Worm (Caenorhabditis elegans) whole organism, L1 larva: Measurements from ENCODE around the gene pifk-1.

Experiments
- C04F5.9 ChIP-seq: sonication (generic microtip); optimal IDR thresholded peaks from 2 replicates; lab custom pipeline; 2016; ENCODE audit warnings: missing genetic modification characterization, missing compliant biosample characterization
- aha-1 ChIP-seq: fragments of 150-350 bp; optimal IDR thresholded peaks from 2 replicates; lab custom pipeline; 2014; ENCODE audit warnings: missing biosample characterization, missing genetic modification characterization
- aly-2 ChIP-seq: fragments of 150-350 bp; optimal IDR thresholded peaks from 2 replicates; lab custom pipeline; 2014; ENCODE audit warnings: missing biosample characterization, missing genetic modification characterization
- blmp-1 ChIP-seq: fragments of 150-350 bp; optimal IDR thresholded peaks from 2 replicates; lab custom pipeline; 2014; ENCODE audit warnings: missing biosample characterization, missing genetic modification characterization
- ceh-63 ChIP-seq: fragments of 200-800 bp; sonication (Bioruptor generic); optimal IDR thresholded peaks from 2 replicates; lab custom pipeline; 2018; ENCODE audit warnings: mild to moderate bottlenecking, missing genetic modification characterization, missing compliant biosample characterization
- dpl-1 ChIP-seq, 3 experiments: fragments of 150-350 bp in 2 of 3; sonication (generic microtip) in 1 of 3; optimal IDR thresholded peaks; 2 replicates each; lab custom pipeline; 2014 to 2017; ENCODE audit warnings: missing biosample characterization in 3 of 3, missing genetic modification characterization in 3 of 3, missing genetic modification reagents in 3 of 3
- efl-1 ChIP-seq, 4 experiments: fragments of 150-350 bp; optimal IDR thresholded peaks in 3 of 4; peaks in 1 of 4; 1 replicate in 1 of 4; 2 replicates in 3 of 4; lab custom pipeline; 2014; ENCODE audit warnings: missing biosample characterization in 2 of 4, missing genetic modification characterization in 2 of 4, missing genetic modification reagents in 2 of 4
- egl-13 ChIP-seq: sonication (generic microtip); optimal IDR thresholded peaks from 2 replicates; lab custom pipeline; 2016; ENCODE audit warnings: missing genotype, missing genetic modification reagents, missing genetic modification characterization, missing compliant biosample characterization
- elt-3 ChIP-seq, 6 experiments: fragments of 150-350 bp in 1 of 6; sonication (generic microtip); optimal IDR thresholded peaks; 2 replicates each; lab custom pipeline; 2017 to 2018; ENCODE audit warnings: missing biosample characterization in 6 of 6, missing genetic modification characterization in 6 of 6, inconsistent platforms in 1 of 6
- ets-5 ChIP-seq: fragments of 200-800 bp; sonication (Bioruptor generic); IDR thresholded peaks from 2 replicates; pipeline ENCODE4 v1.3.6; 2022; ENCODE audit warnings: missing genetic modification characterization, missing compliant biosample characterization
- fkh-10 ChIP-seq: sonication (generic microtip); optimal IDR thresholded peaks from 2 replicates; lab custom pipeline; 2017; ENCODE audit warnings: missing biosample characterization, missing genetic modification reagents, missing genetic modification characterization
- fkh-4 ChIP-seq: sonication (generic microtip); optimal IDR thresholded peaks from 2 replicates; lab custom pipeline; 2016; ENCODE audit warnings: missing compliant biosample characterization, missing genetic modification characterization, borderline replicate concordance
- fos-1 ChIP-seq: fragments of 150-350 bp; optimal IDR thresholded peaks from 2 replicates; lab custom pipeline; 2014; ENCODE audit warnings: missing biosample characterization, missing genetic modification characterization
- grh-1 ChIP-seq: fragments of 200-800 bp; sonication (Bioruptor generic); IDR thresholded peaks from 2 replicates; pipeline ENCODE4 v1.3.6; 2022; ENCODE audit warnings: missing genetic modification reagents, missing genetic modification characterization, missing compliant biosample characterization
- hlh-17 ChIP-seq: fragments of 200-800 bp; sonication (Bioruptor generic); optimal IDR thresholded peaks from 2 replicates; lab custom pipeline; 2018; ENCODE audit warnings: missing genetic modification characterization, mild to moderate bottlenecking, missing compliant biosample characterization, moderate library complexity, borderline replicate concordance
- irx-1 ChIP-seq: sonication (generic microtip); optimal IDR thresholded peaks from 2 replicates; lab custom pipeline; 2016; ENCODE audit warnings: missing genetic modification characterization, missing compliant biosample characterization
- jun-1 ChIP-seq: fragments of 150-350 bp; optimal IDR thresholded peaks from 2 replicates; lab custom pipeline; 2014; ENCODE audit warnings: missing biosample characterization, missing genetic modification reagents, missing genetic modification characterization
- lin-13 ChIP-seq: fragments of 150-350 bp; optimal IDR thresholded peaks from 2 replicates; lab custom pipeline; 2014; ENCODE audit warnings: missing biosample characterization, missing genetic modification reagents, missing genetic modification characterization
- lin-14 ChIP-seq: fragments of 200-800 bp; sonication (Bioruptor generic); optimal IDR thresholded peaks from 2 replicates; lab custom pipeline; 2018; ENCODE audit warnings: mild to moderate bottlenecking, missing genetic modification characterization, moderate library complexity, missing compliant biosample characterization
- lin-15B ChIP-seq: fragments of 150-350 bp; sonication (generic microtip); optimal IDR thresholded peaks from 3 replicates; lab custom pipeline; 2014; ENCODE audit warnings: missing biosample characterization, missing genetic modification characterization
- lin-35 ChIP-seq, 2 experiments: fragments of 150-350 bp; optimal IDR thresholded peaks; 2 replicates each; lab custom pipeline; 2014; ENCODE audit warnings: missing biosample characterization in 2 of 2, missing genetic modification characterization in 2 of 2, missing genetic modification reagents in 2 of 2
- lsy-2 ChIP-seq, 2 experiments: fragments of 150-350 bp; optimal IDR thresholded peaks; 2 replicates each; lab custom pipeline; 2014; ENCODE audit warnings: missing biosample characterization in 2 of 2, missing genetic modification characterization in 2 of 2
- mef-2 ChIP-seq: fragments of 150-350 bp; optimal IDR thresholded peaks from 2 replicates; lab custom pipeline; 2014; ENCODE audit warnings: missing biosample characterization, missing genetic modification characterization
- nhr-237 ChIP-seq: fragments of 150-350 bp; optimal IDR thresholded peaks from 2 replicates; lab custom pipeline; 2014; ENCODE audit warnings: missing biosample characterization, missing genetic modification characterization
- nhr-71 ChIP-seq: sonication (generic microtip); optimal IDR thresholded peaks from 2 replicates; lab custom pipeline; 2016; ENCODE audit warnings: mild to moderate bottlenecking, missing genetic modification characterization, moderate library complexity, missing compliant biosample characterization
- rnt-1 ChIP-seq: sonication (generic microtip); optimal IDR thresholded peaks from 2 replicates; lab custom pipeline; 2016; ENCODE audit warnings: mild to moderate bottlenecking, missing genetic modification characterization, moderate library complexity, missing compliant biosample characterization
- skn-1 ChIP-seq: fragments of 150-350 bp; optimal IDR thresholded peaks from 2 replicates; lab custom pipeline; 2014; ENCODE audit warnings: missing biosample characterization, missing genetic modification characterization
- snu-23 ChIP-seq: sonication (generic microtip); optimal IDR thresholded peaks from 2 replicates; lab custom pipeline; 2016; ENCODE audit warnings: missing genetic modification characterization, missing compliant biosample characterization
- sox-4 ChIP-seq: sonication (generic microtip); optimal IDR thresholded peaks from 2 replicates; lab custom pipeline; 2016; ENCODE audit warnings: missing genetic modification characterization, missing compliant biosample characterization
- sptf-1 ChIP-seq: fragments of 150-350 bp; optimal IDR thresholded peaks from 2 replicates; lab custom pipeline; 2014; ENCODE audit warnings: missing biosample characterization, missing genetic modification characterization
- swsn-7 ChIP-seq: sonication (generic microtip); optimal IDR thresholded peaks from 2 replicates; lab custom pipeline; 2016; ENCODE audit warnings: missing genetic modification characterization, missing compliant biosample characterization
- tlp-1 ChIP-seq: fragments of 150-350 bp; optimal IDR thresholded peaks from 2 replicates; lab custom pipeline; 2014; ENCODE audit warnings: missing biosample characterization, missing genetic modification characterization
- unc-30 ChIP-seq: sonication (generic microtip); optimal IDR thresholded peaks from 2 replicates; lab custom pipeline; 2017; ENCODE audit warnings: missing biosample characterization, missing genetic modification characterization
- unc-62 ChIP-seq: fragments of 150-350 bp; optimal IDR thresholded peaks from 2 replicates; lab custom pipeline; 2014; ENCODE audit warnings: missing biosample characterization, missing genetic modification reagents, missing genetic modification characterization
- unc-86 ChIP-seq: sonication (generic microtip); optimal IDR thresholded peaks from 2 replicates; lab custom pipeline; 2016; ENCODE audit warnings: missing genetic modification characterization, missing compliant biosample characterization
- unc-98 ChIP-seq: fragments of 200-800 bp; sonication (Bioruptor generic); IDR thresholded peaks from 2 replicates; pipeline ENCODE4 v1.3.6; 2022; ENCODE audit warnings: missing genetic modification characterization, missing compliant biosample characterization
- vab-15 ChIP-seq: sonication (generic microtip); optimal IDR thresholded peaks from 2 replicates; lab custom pipeline; 2017; ENCODE audit warnings: missing genotype, mild to moderate bottlenecking, missing genetic modification characterization, missing compliant biosample characterization
- zag-1 ChIP-seq: fragments of 150-350 bp; optimal IDR thresholded peaks from 2 replicates; lab custom pipeline; 2014; ENCODE audit warnings: missing biosample characterization, missing genetic modification characterization

Gene pifk-1

DNA sequence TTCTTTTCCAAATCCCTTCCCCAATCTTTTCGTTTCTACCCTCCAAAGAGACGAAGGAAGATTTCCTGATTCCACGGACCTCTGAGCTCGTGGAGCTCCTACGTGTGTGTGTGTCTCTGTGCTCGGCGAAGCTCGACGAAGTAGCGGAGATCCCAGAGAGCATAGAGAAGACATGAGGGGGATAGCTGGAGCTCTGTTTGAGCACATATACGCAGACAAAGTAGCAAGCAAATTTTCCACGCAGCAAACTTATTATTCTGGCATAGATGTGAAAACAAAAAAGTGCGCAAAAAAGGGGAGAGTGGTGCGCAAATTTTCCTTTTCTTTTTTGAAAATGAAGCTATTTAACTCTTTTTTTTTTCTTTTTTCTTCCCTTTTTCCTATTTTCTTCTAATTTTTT lies 8.6 kb upstream of the pifk-1 start (continued):
- peak; percentile 37 for TF ChIP-seq unc-86
- no peak for TF ChIP-seq elt-3 (tag; optimal IDR thresholded peaks at IDR 0.05; lab: Kevin White, UChicago)
- TF ChIP-seq fkh-10 (GFP tag; lab: Kevin White, UChicago), result peak; percentile 65
- no peak for TF ChIP-seq nhr-237
- TF ChIP-seq lin-14 (GFP tag; lab: Kevin White, UChicago), result peak; percentile 84
- TF ChIP-seq rnt-1 (tag; lab: Kevin White, UChicago), result peak; percentile 41
- no peak for TF ChIP-seq tlp-1 (tag; lab: Kevin White, UChicago)
- peak; percentile 17 for TF ChIP-seq snu-23
- TF ChIP-seq nhr-71 (tag; lab: Kevin White, UChicago), result no peak
- TF ChIP-seq swsn-7 (tag; lab: Kevin White, UChicago), result peak; percentile 30

DNA sequence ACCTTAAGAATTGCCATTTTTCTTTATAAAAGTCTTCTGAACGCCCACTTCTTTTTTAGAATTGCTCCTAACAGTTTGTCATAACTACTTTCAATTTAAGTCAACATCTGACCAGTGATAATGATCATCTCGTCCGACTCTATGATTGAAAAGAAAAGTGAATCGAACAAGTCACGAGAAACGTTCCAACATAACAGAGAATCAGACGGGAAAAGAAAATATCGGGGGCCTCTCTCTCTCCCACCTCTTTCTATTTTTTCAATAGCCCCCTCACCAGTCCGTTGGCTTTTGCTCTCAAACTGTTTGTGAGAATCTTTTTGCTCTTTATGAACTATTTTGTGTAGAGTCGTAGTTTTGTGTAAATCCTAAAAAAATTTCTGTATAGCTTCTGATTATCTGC lies 3.3 kb upstream of the pifk-1 start:
- TF ChIP-seq lin-14 (GFP tag; lab: Kevin White, UChicago), result peak; percentile 62
- peak; percentile 10 for TF ChIP-seq skn-1 (tag; lab: Kevin White, UChicago)
- no peak for TF ChIP-seq lin-15B (tag; lab: Kevin White, UChicago)
- peak; percentile 76 for TF ChIP-seq blmp-1 (tag; lab: Kevin White, UChicago)
- TF ChIP-seq lin-35 (GFP tag; optimal IDR thresholded peaks at IDR 0.05; lab: Kevin White, UChicago), result peak in 1 of 2 experiments; percentile 6
- TF ChIP-seq vab-15 (tag; lab: Kevin White, UChicago), result no peak
- peak; percentile 31 for TF ChIP-seq rnt-1 (tag; lab: Kevin White, UChicago)
- no peak for TF ChIP-seq unc-62 (GFP tag; lab: Kevin White, UChicago)
- no peak for TF ChIP-seq irx-1

DNA sequence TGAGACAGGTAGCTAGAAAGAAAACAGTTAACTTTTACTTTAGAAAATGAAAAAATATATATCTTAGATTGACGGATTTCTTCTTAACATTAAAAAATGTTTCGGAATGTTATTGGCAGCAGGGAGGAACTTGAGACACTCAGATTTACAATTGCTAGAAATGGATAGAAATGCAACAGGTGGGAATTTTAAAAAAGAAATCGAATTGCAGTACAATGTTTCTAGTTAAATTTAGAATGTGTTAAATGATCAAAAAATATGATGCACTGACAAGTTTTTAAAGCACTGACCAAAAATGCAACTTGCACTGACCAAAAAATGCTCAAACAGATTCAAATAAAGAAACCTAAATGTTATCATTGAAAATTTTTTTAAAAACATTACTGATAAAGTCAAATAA lies 1.8 kb upstream of the pifk-1 start:
- TF ChIP-seq lin-14 (GFP tag; lab: Kevin White, UChicago), result no peak
- TF ChIP-seq grh-1, result no peak
- TF ChIP-seq lsy-2 (tag; optimal IDR thresholded peaks at IDR 0.05; lab: Kevin White, UChicago), result no peak
- TF ChIP-seq sptf-1 (tag; lab: Kevin White, UChicago), result no peak
- TF ChIP-seq ets-5 (GFP tag; lab: Robert Waterston, UW), result no peak
- TF ChIP-seq unc-98 (GFP tag; lab: Robert Waterston, UW), result no peak
- TF ChIP-seq lin-13 (GFP tag; lab: Kevin White, UChicago), result no peak
- no peak for TF ChIP-seq jun-1
- TF ChIP-seq C04F5.9 (tag; lab: Kevin White, UChicago), result no peak
- no peak for TF ChIP-seq egl-13 (tag; lab: Kevin White, UChicago)
- TF ChIP-seq hlh-17, result no peak
- TF ChIP-seq mef-2 (tag; lab: Kevin White, UChicago), result no peak

DNA sequence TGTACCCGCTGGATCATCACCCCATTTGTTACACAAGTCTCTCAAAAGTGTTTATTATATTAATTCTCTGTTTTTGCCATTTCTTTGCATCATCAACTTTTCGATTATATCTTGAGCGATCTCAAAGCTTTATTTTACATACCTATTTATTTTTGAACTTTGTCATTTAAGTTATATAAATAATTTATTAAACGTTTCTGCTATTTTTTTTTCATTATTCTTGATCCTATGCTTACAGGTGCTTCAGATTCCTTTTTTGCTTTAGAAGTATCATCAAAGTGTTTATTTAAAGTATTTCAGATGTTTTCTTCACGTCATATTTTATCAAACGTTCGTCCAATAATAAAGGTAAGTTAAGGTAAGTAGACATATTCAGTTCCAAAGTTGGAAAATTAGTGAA lies 6.2 kb downstream of the pifk-1 start, which contains the start of gene F35H12.5:
Gene F35H12.5, plus strand, starts transcription at position 301 of the 400 bp plus-strand sequence.
- TF ChIP-seq zag-1 (tag; lab: Kevin White, UChicago) (no peak), fkh-4 (tag; lab: Kevin White, UChicago) (no peak), fkh-10 (GFP tag; lab: Kevin White, UChicago) (no peak), efl-1 (optimal IDR thresholded peaks at IDR 0.05; lab: Kevin White, UChicago) (no peak), efl-1 (GFP tag; optimal IDR thresholded peaks at IDR 0.05 in 1 of 2; lab: Kevin White, UChicago) (no peak), fos-1 (tag; lab: Kevin White, UChicago) (no peak), aha-1 (tag; lab: Kevin White, UChicago) (no peak), sox-4 (tag; lab: Kevin White, UChicago) (no peak), egl-13 (tag; lab: Kevin White, UChicago) (no peak), unc-30 (no peak), nhr-71 (tag; lab: Kevin White, UChicago) (no peak), aly-2 (tag; lab: Kevin White, UChicago) (no peak), sptf-1 (tag; lab: Kevin White, UChicago) (no peak), vab-15 (tag; lab: Kevin White, UChicago) (no peak), lin-15B (tag; lab: Kevin White, UChicago) (no peak), dpl-1 (GFP tag; optimal IDR thresholded peaks at IDR 0.05; lab: Kevin White, UChicago) (no peak), ceh-63 (GFP tag; lab: Kevin White, UChicago) (no peak)
